Fruit fly (Drosophila melanogaster): Measurements from ENCODE around the gene CG13308.

Gene CG13308

DNA sequence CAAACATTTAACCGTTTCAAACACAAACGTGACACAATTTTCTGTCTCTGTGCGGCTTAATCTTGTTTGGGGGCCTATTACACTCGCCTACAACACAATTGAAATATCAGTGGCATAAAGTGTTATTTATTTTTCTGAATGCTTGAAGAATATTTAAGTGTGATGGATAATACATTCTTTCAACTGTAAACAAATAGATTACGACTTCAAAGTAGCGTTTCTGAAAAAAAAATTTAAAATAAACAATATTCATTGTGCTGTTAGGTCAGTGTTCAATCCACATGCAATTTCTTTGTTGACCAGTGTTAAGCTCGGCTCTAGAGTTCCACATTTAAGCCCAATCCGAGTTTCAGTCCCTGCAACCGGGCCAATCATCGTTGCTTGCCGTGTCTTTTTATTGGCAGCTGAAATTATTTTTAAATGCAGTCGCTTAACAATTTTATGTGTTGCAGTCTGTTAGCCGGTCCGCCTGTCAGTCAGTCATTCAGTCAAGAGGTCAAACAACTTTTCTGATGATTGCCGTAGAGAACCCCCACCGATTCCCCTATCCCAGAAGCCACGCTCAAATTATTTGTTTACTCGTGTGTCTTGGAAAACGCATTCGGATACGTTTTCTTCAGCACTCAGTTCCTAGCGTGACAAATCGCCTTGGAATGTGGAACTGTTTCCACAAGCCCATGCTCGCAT, 35.2 kb upstream of the CG13308 start (continued):
- peak; percentile 55 for TF ChIP-seq Fer3 (tag; optimal IDR thresholded peaks at IDR 0.05)
- no peak for TF ChIP-seq Scr (GFP tag; IDR thresholded peaks at IDR 0.05; ENCODE audit: partially characterized antibody)
- no peak for TF ChIP-seq sc (optimal IDR thresholded peaks at IDR 0.05)
- TF ChIP-seq sc (GFP tag; optimal IDR thresholded peaks at IDR 0.05), result peak; percentile 66
- TF ChIP-seq stwl (tag; optimal IDR thresholded peaks at IDR 0.05), result peak; percentile 4
- no peak for TF ChIP-seq Dp (GFP tag; optimal IDR thresholded peaks at IDR 0.05)
- peak; percentile 47; the same call in 1 of the 2 replicates for TF ChIP-seq sim (GFP tag; IDR thresholded peaks at IDR 0.05)
- peak; percentile 17 for TF ChIP-seq Meics (GFP tag; optimal IDR thresholded peaks at IDR 0.05)
- TF ChIP-seq CG2202 (tag; optimal IDR thresholded peaks at IDR 0.05), result peak; percentile 80
- no peak for TF ChIP-seq Lim3 (GFP tag; IDR thresholded peaks at IDR 0.05)
- TF ChIP-seq HLHmδ (GFP tag; optimal IDR thresholded peaks at IDR 0.05), result no peak
- peak; percentile 18 for TF ChIP-seq abd-A (tag; optimal IDR thresholded peaks at IDR 0.05)
- TF ChIP-seq YL-1 (GFP tag; optimal IDR thresholded peaks at IDR 0.05), result no peak
- TF ChIP-seq disco-r (GFP tag; optimal IDR thresholded peaks at IDR 0.05), result no peak
- TF ChIP-seq Hmx (GFP tag; optimal IDR thresholded peaks at IDR 0.05), result no peak
- TF ChIP-seq CG10979 (tag; optimal IDR thresholded peaks at IDR 0.05), result peak; percentile 85

DNA sequence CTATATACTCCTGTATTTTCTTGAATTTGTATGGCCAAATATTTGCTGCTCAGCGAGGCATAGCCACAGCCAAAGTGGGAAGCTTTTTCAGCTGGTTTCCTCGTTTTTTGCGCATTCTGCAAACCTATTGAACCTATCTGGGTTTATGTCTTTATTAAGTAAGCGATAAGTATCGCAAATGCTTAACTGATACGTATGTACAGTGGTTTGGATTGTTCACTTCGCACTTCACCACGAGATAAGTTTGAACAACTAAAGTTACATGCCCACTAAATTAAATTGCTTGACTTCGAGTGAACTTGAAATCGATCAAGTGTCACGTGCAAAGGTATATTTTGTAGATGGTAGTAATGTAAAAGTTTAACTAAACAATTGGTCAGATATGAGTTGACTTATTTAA, 34.6 kb upstream of the CG13308 start:
- TF ChIP-seq eyg (GFP tag; optimal IDR thresholded peaks at IDR 0.05) (no peak), CG12744 (GFP tag; optimal IDR thresholded peaks at IDR 0.05) (no peak), CG12391 (tag; optimal IDR thresholded peaks at IDR 0.05) (no peak), sd (tag; optimal IDR thresholded peaks at IDR 0.05) (peak; percentile 29), grn (GFP tag; optimal IDR thresholded peaks at IDR 0.05) (peak; percentile 14), sug (tag; optimal IDR thresholded peaks at IDR 0.05) (peak; percentile 20), exex (tag; optimal IDR thresholded peaks at IDR 0.05) (peak; percentile 58), CG10267 (tag; optimal IDR thresholded peaks at IDR 0.05) (no peak), CG34422 (GFP tag; IDR thresholded peaks at IDR 0.05) (no peak), mirr (GFP tag; optimal IDR thresholded peaks at IDR 0.05) (peak; percentile 9), disco-r (GFP tag; optimal IDR thresholded peaks at IDR 0.05) (no peak), CG17186 (GFP tag; optimal IDR thresholded peaks at IDR 0.05) (no peak), tup (GFP tag; optimal IDR thresholded peaks at IDR 0.05) (no peak)

DNA sequence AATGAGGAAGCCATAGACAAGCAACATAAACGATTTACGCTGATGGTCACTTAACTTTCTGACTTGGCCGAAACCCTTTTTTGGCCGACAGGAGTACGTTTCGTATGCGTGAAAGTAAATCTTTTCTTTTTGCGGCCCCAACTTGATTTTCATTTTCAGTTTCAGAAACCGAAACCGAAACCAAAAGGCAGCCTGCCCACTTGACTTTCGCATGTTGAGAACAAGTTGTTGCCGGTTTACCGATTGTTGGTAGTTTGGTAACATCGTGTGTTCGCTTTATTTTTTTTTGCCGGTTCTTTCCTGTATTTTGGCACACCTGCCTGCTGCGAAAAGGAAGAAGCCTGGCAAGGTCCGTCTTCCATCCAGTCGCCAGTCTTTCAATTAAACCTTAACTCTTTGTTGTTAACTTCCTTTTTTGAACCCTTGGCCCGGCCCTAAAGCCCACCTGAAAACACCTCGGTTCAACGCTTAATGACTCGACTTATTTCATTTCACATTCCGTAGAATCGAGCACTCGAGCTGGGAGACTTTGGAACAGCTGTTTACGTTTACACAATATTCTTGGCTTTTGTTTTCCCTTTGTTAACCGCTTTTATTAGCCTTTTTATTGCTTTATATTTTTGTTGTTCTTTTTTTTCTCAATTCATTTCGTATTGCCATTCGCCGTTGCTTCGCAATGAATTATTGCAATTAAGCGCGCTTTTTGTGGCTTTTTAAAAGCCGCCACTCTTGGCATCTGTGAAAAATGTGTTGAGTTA, 33.2 kb upstream of the CG13308 start:
- TF ChIP-seq salm (tag; optimal IDR thresholded peaks at IDR 0.05), result no peak
- no peak for TF ChIP-seq Neu2 (GFP tag; optimal IDR thresholded peaks at IDR 0.05; ENCODE audit: borderline replicate concordance)
- TF ChIP-seq gro (GFP tag; optimal IDR thresholded peaks at IDR 0.05), result no peak
- TF ChIP-seq CG12769 (tag; optimal IDR thresholded peaks at IDR 0.05), result no peak
- TF ChIP-seq CG10147 (GFP tag; optimal IDR thresholded peaks at IDR 0.05), result no peak
- TF ChIP-seq CG17385 (GFP tag; optimal IDR thresholded peaks at IDR 0.05), result no peak
- TF ChIP-seq Camta (GFP tag; optimal IDR thresholded peaks at IDR 0.05), result no peak
- no peak for TF ChIP-seq her (GFP tag; optimal IDR thresholded peaks at IDR 0.05)
- no peak for TF ChIP-seq ac (GFP tag; optimal IDR thresholded peaks at IDR 0.05)
- no peak for TF ChIP-seq CG1233 (GFP tag; optimal IDR thresholded peaks at IDR 0.05)
- TF ChIP-seq CG8765 (GFP tag; IDR thresholded peaks at IDR 0.05), result no peak
- no peak for TF ChIP-seq hth (optimal IDR thresholded peaks at IDR 0.05)
- peak; percentile 86 for TF ChIP-seq nom (GFP tag; optimal IDR thresholded peaks at IDR 0.05)
- peak; percentile 15 for TF ChIP-seq Med (GFP tag)
